Worm (Caenorhabditis elegans): Measurements from ENCODE around the gene unc-1.

DNA sequence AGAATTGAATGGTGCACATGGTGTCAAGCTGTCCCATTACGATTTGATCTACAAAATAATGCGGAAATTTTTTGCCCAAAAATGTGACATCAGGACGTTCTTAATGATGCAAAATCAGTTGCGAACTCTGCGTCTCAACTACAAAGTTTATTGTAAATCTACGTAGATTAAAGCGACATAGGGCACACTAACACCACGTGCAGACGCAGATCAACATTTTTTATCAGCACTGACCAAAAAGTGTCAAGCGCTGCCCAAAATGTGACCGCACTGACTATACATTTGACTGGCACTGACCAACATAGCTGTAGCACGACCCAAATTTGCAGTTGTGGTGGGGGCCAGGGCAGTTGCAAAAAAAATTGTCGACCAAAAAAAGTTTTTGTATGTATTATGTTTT is 52.7 kb downstream of the unc-1 start:
- TF ChIP-seq peb-1 (tag; optimal IDR thresholded peaks at IDR 0.05) (no peak), lin-13 (GFP tag; optimal IDR thresholded peaks at IDR 0.05) (no peak), R02D3.7 (tag; optimal IDR thresholded peaks at IDR 0.05) (no peak), aly-2 (tag; optimal IDR thresholded peaks at IDR 0.05) (no peak)
